Worm (Caenorhabditis elegans): ENCODE measurements around the gene R13A1.3.

ce11 chrIV:7222088-7222487, 18.3 kb downstream of the R13A1.3 start:
- TF ChIP-seq elt-1 (tag; optimal IDR thresholded peaks at IDR 0.05; ENCODE audit: borderline replicate concordance, insufficient read depth) (no peak), unc-39 (tag; optimal IDR thresholded peaks at IDR 0.05) (no peak), lsy-2 (tag; optimal IDR thresholded peaks at IDR 0.05) (no peak), ztf-11 (tag; optimal IDR thresholded peaks at IDR 0.05) (no peak), mls-2 (tag; optimal IDR thresholded peaks at IDR 0.05) (no peak), mep-1 (tag; optimal IDR thresholded peaks at IDR 0.05) (no peak), nhr-76 (tag; optimal IDR thresholded peaks at IDR 0.05) (no peak), cnd-1 (tag; optimal IDR thresholded peaks at IDR 0.05) (no peak), ceh-43 (GFP tag; optimal IDR thresholded peaks at IDR 0.05) (no peak), lin-13 (tag; optimal IDR thresholded peaks at IDR 0.05) (no peak), pha-4 (tag; optimal IDR thresholded peaks at IDR 0.05) (no peak), elt-3 (tag; optimal IDR thresholded peaks at IDR 0.05) (no peak), sem-2 (GFP tag; optimal IDR thresholded peaks at IDR 0.05) (no peak)
